Worm (Caenorhabditis elegans) whole organism, mixed stage, embryonic: ENCODE data around the gene ztf-31.
A peak's percentile ranks its signal among the peaks of the same experiment; 100 is the strongest.

Source experiments
- ces-1 ChIP-seq: fragments of 150-350 bp; optimal IDR thresholded peaks from 2 replicates; lab custom pipeline; 2014; ENCODE audit warnings: missing biosample characterization, missing genetic modification reagents, missing genetic modification characterization
- hlh-1 ChIP-seq: fragments of 150-350 bp; optimal IDR thresholded peaks from 2 replicates; lab custom pipeline; 2014; ENCODE audit warnings: missing biosample characterization, missing genetic modification reagents, missing genetic modification characterization
- unc-39 ChIP-seq: fragments of 150-350 bp; optimal IDR thresholded peaks from 2 replicates; lab custom pipeline; 2014; ENCODE audit warnings: missing biosample characterization, missing genetic modification characterization

The ztf-31 gene

DNA sequence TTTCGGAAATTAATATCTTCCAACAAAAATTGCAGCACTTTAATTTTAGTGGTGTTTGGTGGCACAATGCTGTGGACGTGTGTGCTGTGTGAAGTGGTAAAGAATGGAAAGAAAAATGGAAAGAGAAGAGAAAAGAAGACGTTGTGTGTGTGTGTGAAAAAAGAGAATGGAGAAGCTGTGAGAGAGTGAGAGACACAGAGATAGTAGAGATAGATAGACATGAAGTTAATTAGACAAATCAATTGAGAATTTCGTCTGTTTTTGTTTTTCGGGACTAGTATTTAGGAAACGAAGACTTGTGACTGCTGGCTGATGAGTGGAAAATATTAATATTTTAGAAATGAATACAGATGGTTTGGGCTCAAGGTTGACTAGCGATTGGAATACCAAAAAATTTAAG is 50.1 kb downstream of the ztf-31 start:
- no peak for TF ChIP-seq hlh-1 (tag; lab: Kevin White, UChicago)
- peak; percentile 70 for TF ChIP-seq ces-1 (GFP tag; lab: Kevin White, UChicago)
- no peak for TF ChIP-seq unc-39 (tag; lab: Kevin White, UChicago)
- TF ChIP-seq, all 35 proteins: peak for 1
